Worm (Caenorhabditis elegans): Measurements from ENCODE around the gene F35G12.7.

F35G12.7 gene

DNA sequence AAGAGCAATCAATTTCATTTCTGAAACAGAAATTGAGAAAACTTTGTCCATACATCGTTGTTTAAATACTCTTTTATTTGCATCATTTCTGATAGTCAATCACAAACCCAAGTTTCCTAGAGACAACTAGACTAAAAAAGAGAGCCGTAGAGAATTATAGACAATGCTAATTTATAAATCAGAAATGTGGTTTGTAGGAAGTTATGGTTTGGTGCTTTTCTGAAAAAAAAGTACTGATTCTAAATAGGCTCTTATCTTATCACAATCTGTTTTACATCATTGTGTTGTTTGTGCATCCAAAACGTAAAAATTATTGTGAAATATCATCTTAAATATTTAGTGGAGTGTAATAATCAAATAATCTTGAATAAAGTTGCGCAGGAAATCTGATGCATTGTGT, 46.5 kb downstream of the F35G12.7 start, which contains the start of gene ugt-62:
ugt-62 (minus strand) TSS at position 20 of the 400 bp plus-strand sequence.
- TF ChIP-seq nhr-76 (tag; optimal IDR thresholded peaks at IDR 0.05) (no peak), zip-8 (tag; optimal IDR thresholded peaks at IDR 0.05) (no peak), nhr-12 (tag; optimal IDR thresholded peaks at IDR 0.05) (no peak), nhr-28 (tag; optimal IDR thresholded peaks at IDR 0.05) (no peak), nhr-237 (tag; optimal IDR thresholded peaks at IDR 0.05) (no peak), sem-2 (GFP tag; optimal IDR thresholded peaks at IDR 0.05) (no peak), elt-1 (tag; optimal IDR thresholded peaks at IDR 0.05; ENCODE audit: borderline replicate concordance, insufficient read depth) (no peak), ces-1 (GFP tag; optimal IDR thresholded peaks at IDR 0.05) (no peak)
